Fruit fly (Drosophila melanogaster): ENCODE results near the gene spidey.

dm6 chrX:7934679-7935078 is 25.9 kb downstream of the spidey start, which contains the start of gene RpS14b:
- TF ChIP-seq psq (optimal IDR thresholded peaks at IDR 0.05) = no peak
- TF ChIP-seq h (optimal IDR thresholded peaks at IDR 0.05) = no peak
- TF ChIP-seq ttk (optimal IDR thresholded peaks at IDR 0.05) = no peak
- TF ChIP-seq Sin3A (optimal IDR thresholded peaks at IDR 0.05) = no peak

All from Kc167 (cell line).